Fruit fly (Drosophila melanogaster): Measurements from ENCODE around the gene CG42544.

dm6 chr3R:7274973-7275525 is 29.3 kb upstream of the CG42544 start:
- no peak for TF ChIP-seq psq (optimal IDR thresholded peaks at IDR 0.05)
- TF ChIP-seq insv (optimal IDR thresholded peaks at IDR 0.05) = no peak
